Fruit fly (Drosophila melanogaster) Kc167 (cell line): ENCODE data around the gene CG7573.

Source experiments
- Myc ChIP-seq: fragments of >200 bp; optimal IDR thresholded peaks from 2 replicates; lab custom pipeline; 2017; ENCODE audit warnings: missing external identifiers
- Sin3A ChIP-seq: fragments of >200 bp; optimal IDR thresholded peaks from 2 replicates; lab custom pipeline; 2018; ENCODE audit warnings: missing external identifiers
- h ChIP-seq: fragments of >200 bp; optimal IDR thresholded peaks from 3 replicates; lab custom pipeline; 2018; ENCODE audit warnings: missing external identifiers
- insv ChIP-seq: fragments of >200 bp; optimal IDR thresholded peaks from 3 replicates; lab custom pipeline; 2018; ENCODE audit warnings: missing external identifiers
- psq ChIP-seq: fragments of >200 bp; optimal IDR thresholded peaks from 2 replicates; lab custom pipeline; 2017; ENCODE audit warnings: missing external identifiers
- ttk ChIP-seq: sonication (Bioruptor generic); optimal IDR thresholded peaks from 2 replicates; lab custom pipeline; 2017; ENCODE audit warnings: missing external identifiers

The CG7573 gene

dm6 chr3L:11321619-11322018 lies 10.1 kb downstream of the CG7573 start, which contains the start of gene CG6168:
Gene CG6168 (minus strand): TSS chr3L:11321719.
- no peak for TF ChIP-seq Myc (lab: Kevin White, UChicago)
- no peak for TF ChIP-seq Sin3A (lab: Kevin White, UChicago)
- no peak for TF ChIP-seq ttk (lab: Kevin White, UChicago)
- no peak for TF ChIP-seq h
- TF ChIP-seq psq (lab: Kevin White, UChicago) = no peak
- no peak for TF ChIP-seq insv (lab: Kevin White, UChicago)

- TF ChIP-seq Sin3A (lab: Kevin White, UChicago) (no peak), psq (lab: Kevin White, UChicago) (no peak), insv (lab: Kevin White, UChicago) (no peak), ttk (lab: Kevin White, UChicago) (no peak), h (no peak), Myc (lab: Kevin White, UChicago) (no peak)
Observed at dm6 chr3L:11322148-11323093, 10.9 kb downstream of the CG7573 start.

- TF ChIP-seq ttk (lab: Kevin White, UChicago) = no peak
- TF ChIP-seq insv (lab: Kevin White, UChicago) = no peak
- TF ChIP-seq h = no peak
- no peak for TF ChIP-seq psq (lab: Kevin White, UChicago)
- TF ChIP-seq Myc (lab: Kevin White, UChicago) = no peak
- TF ChIP-seq Sin3A (lab: Kevin White, UChicago) = no peak
Observed at dm6 chr3L:11323221-11323895, 11.8 kb downstream of the CG7573 start.

DNA sequence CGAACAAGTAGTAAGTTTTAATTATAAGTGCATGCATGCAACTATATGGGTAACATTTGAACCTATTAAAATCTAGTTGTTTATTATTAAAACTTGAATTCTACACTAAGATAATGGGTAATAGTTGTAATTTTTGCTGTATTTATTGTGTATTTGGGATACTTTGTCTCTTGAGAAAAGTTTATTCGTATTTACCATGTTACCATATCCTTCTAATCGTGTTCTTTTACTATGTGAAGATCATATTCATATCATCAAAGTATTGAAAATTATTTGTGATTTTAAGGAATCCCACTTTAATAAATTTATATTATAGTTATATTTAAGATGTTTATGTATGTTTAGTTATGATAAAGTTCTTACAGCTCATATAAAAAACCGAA lies 12.3 kb downstream of the CG7573 start:
- TF ChIP-seq Myc (lab: Kevin White, UChicago) = no peak
- no peak for TF ChIP-seq insv (lab: Kevin White, UChicago)
- TF ChIP-seq h = no peak
- TF ChIP-seq psq (lab: Kevin White, UChicago) = no peak
- TF ChIP-seq ttk (lab: Kevin White, UChicago) = no peak
- no peak for TF ChIP-seq Sin3A (lab: Kevin White, UChicago)

- no peak for TF ChIP-seq insv (lab: Kevin White, UChicago)
- TF ChIP-seq Sin3A (lab: Kevin White, UChicago) = no peak
- no peak for TF ChIP-seq h
- no peak for TF ChIP-seq ttk (lab: Kevin White, UChicago)
- no peak for TF ChIP-seq psq (lab: Kevin White, UChicago)
- TF ChIP-seq Myc (lab: Kevin White, UChicago) = no peak
Observed at dm6 chr3L:11324549-11325015, 13.0 kb downstream of the CG7573 start.

dm6 chr3L:11325671-11326306 lies 14.2 kb downstream of the CG7573 start:
- TF ChIP-seq psq (lab: Kevin White, UChicago) = no peak
- no peak for TF ChIP-seq Myc (lab: Kevin White, UChicago)
- TF ChIP-seq Sin3A (lab: Kevin White, UChicago) = no peak
- no peak for TF ChIP-seq h
- no peak for TF ChIP-seq insv (lab: Kevin White, UChicago)
- TF ChIP-seq ttk (lab: Kevin White, UChicago) = no peak

DNA sequence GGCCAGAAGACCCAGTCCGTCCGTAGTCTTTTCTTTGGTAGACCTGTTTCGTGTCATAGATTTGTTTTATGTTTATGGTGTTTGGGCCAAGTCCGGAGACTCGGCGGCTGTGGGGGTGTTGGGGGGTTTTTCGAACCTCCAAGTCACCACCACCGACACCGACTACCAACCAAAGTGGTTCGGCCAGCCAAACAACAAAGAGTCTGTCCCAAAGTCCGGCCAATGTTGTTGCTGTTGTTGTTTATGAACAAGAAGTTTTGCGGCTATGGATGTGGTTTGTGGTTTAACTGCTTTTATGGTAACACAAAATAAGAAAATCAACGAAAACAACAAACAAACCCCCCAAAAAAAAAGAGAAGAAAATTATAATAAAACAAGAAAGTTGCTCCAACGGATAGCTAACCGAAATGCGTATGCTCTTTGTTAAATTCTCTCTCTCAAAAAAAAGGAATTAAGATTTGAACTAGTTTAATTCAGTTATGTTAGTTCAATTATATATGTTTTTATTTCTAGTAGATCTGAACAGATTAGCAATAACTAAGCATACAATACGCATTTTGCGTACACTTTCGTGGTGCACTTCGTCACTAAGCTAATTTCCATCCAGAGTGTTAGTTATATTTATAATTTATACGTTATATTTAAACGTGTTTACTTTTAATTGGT lies 16.6 kb downstream of the CG7573 start:
- TF ChIP-seq insv (lab: Kevin White, UChicago) = no peak
- no peak for TF ChIP-seq ttk (lab: Kevin White, UChicago)
- no peak for TF ChIP-seq h
- TF ChIP-seq Sin3A (lab: Kevin White, UChicago) = no peak
- no peak for TF ChIP-seq psq (lab: Kevin White, UChicago)
- TF ChIP-seq Myc (lab: Kevin White, UChicago) = no peak

DNA sequence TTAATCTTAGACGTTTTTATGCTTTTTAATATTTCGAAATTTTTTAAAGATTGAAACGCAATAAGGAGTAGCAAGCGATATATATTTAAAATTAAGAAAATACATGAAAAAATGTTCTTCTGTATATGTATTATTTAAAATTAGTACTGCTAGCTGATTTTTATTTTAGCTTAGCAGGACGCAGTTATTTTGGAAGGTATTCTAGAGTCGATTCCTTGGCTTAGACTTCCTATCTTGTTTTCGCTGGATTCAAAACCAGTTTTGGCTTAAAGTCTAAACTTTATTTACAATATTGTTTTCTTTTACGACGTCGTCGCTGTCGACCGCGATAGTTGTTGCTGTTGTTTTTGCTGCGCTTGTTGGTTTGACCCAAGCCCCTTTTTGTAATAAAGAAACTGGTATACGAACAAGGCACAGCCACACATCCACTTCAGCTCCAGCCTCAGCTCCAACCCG lies 17.5 kb downstream of the CG7573 start:
- TF ChIP-seq ttk (lab: Kevin White, UChicago) (no peak), insv (lab: Kevin White, UChicago) (no peak)

DNA sequence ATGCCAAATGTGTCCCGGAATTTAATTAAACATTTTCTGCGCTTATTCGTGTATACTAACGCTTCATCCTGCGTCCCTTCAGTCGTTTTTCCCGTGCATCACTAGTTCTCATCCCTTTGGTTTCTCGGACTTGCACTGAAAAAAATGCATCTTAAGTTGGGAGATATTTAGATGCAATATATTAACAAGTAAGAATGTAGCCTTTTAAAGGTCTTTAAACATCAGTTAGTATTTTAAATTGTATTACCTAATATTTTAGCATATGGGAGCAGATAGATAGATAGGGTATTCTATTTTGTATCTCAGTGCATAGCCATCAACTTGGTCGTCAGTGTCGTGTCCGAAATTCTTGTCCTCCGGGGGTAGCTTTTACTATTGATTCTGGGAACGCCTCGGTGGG lies 22.4 kb downstream of the CG7573 start:
- TF ChIP-seq insv (lab: Kevin White, UChicago) (no peak), h (no peak), Sin3A (lab: Kevin White, UChicago) (no peak), ttk (lab: Kevin White, UChicago) (no peak), psq (lab: Kevin White, UChicago) (no peak), Myc (lab: Kevin White, UChicago) (no peak)

- TF ChIP-seq Sin3A (lab: Kevin White, UChicago) = no peak
- no peak for TF ChIP-seq Myc (lab: Kevin White, UChicago)
Observed at dm6 chr3L:11336094-11336756, 24.7 kb downstream of the CG7573 start.
